Fruit fly (Drosophila melanogaster): Measurements from ENCODE around the gene dnt.

dnt gene

DNA sequence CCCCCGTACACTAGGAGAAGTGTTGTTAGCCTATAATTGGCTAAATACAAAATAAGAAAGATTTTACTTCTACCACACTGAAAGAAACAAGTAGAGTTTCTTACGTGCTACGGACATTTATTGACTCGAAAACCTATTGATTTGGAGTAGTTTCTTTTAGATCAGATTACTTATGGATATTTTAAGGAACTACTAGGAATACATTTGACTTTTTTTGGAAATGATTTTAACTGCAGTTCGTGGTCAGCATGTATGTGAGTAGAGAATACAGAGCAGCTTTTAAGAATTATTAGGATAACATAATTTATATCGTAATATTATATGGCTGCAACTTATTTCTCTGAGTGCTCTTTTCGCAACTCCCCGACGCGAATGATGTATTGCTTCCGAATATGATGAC, 48.4 kb downstream of the dnt start (continued):
- peak; percentile 51 for TF ChIP-seq CG9139 (GFP tag; optimal IDR thresholded peaks at IDR 0.05)
- peak; percentile 79 for TF ChIP-seq Eip75B (GFP tag; optimal IDR thresholded peaks at IDR 0.05)
- peak; percentile 60 for TF ChIP-seq Met (GFP tag; optimal IDR thresholded peaks at IDR 0.05)
- peak; percentile 69 for TF ChIP-seq esn (GFP tag; optimal IDR thresholded peaks at IDR 0.05)
- TF ChIP-seq CG16779 (tag; optimal IDR thresholded peaks at IDR 0.05) = peak; percentile 45
- TF ChIP-seq dsx (GFP tag; optimal IDR thresholded peaks at IDR 0.05; ENCODE audit: poor library complexity, severe bottlenecking) = peak; percentile 69
- TF ChIP-seq Hr39 (GFP tag; optimal IDR thresholded peaks at IDR 0.05) = peak; percentile 66
- peak; percentile 62 for TF ChIP-seq CG6792 (GFP tag; optimal IDR thresholded peaks at IDR 0.05)
- peak; percentile 73 for TF ChIP-seq CG6808 (GFP tag; optimal IDR thresholded peaks at IDR 0.05)
- no peak for TF ChIP-seq fkh (GFP tag; optimal IDR thresholded peaks at IDR 0.05)
- peak; percentile 78 for TF ChIP-seq CG3032 (tag; optimal IDR thresholded peaks at IDR 0.05)
- no peak for TF ChIP-seq Eip93F (GFP tag; optimal IDR thresholded peaks at IDR 0.05)

DNA sequence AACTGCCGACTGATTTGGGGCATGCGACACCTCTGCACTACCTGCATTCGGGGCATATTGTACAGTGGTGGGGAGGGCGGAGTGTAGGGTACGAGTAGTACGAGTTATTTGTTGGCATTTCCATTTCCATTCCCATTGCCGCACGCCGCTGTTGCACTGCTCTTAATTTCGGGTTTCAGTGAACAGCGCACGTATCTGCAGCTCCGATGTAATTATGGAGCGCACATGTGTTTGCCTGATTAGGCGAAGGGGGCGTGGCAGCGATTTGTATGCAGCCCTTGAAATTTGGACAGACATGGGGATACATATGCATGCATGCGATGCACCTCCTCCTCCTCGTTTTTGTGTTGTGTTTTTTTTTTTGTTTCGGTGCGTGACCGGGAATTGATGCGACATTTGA, 49.6 kb downstream of the dnt start:
- TF ChIP-seq CG6808 (GFP tag; optimal IDR thresholded peaks at IDR 0.05) (no peak), CG8319 (GFP tag; optimal IDR thresholded peaks at IDR 0.05) (no peak), fd59A (GFP tag; optimal IDR thresholded peaks at IDR 0.05) (no peak), CG32006 (GFP tag; optimal IDR thresholded peaks at IDR 0.05) (no peak), Eip75B (GFP tag; optimal IDR thresholded peaks at IDR 0.05) (no peak), CG8632 (GFP tag; optimal IDR thresholded peaks at IDR 0.05) (no peak), CG16779 (tag; optimal IDR thresholded peaks at IDR 0.05) (no peak), CG6792 (GFP tag; optimal IDR thresholded peaks at IDR 0.05) (no peak), acj6 (GFP tag; optimal IDR thresholded peaks at IDR 0.05) (no peak), CG1621 (tag; optimal IDR thresholded peaks at IDR 0.05) (no peak), CG6163 (GFP tag; IDR thresholded peaks at IDR 0.05) (no peak), Sox14 (GFP tag; optimal IDR thresholded peaks at IDR 0.05) (no peak), achi (GFP tag; optimal IDR thresholded peaks at IDR 0.05) (no peak), esn (GFP tag; optimal IDR thresholded peaks at IDR 0.05) (no peak), cyc (GFP tag; optimal IDR thresholded peaks at IDR 0.05) (no peak), CG10631 (GFP tag; optimal IDR thresholded peaks at IDR 0.05) (no peak)

DNA sequence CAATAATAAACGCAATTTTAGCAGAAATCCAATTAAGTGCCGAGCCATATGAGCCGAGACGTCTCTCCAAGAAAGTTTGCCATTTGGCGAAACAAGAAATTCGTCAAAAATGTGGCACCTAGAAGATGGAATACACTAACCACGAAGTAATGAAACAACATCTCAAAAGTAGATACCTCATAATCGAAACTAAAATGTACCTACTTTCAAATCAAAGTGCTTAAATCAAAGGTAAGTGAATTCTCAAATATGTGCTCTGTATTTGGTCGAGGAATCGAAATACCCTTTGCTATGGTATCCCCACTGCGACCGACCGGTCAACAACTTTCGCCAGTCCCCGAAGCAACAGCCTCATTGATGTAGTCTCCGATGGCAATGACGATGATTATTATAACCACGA, 55.4 kb downstream of the dnt start:
- TF ChIP-seq fkh (GFP tag; optimal IDR thresholded peaks at IDR 0.05) = no peak
- peak; percentile 1 for TF ChIP-seq acj6 (GFP tag; optimal IDR thresholded peaks at IDR 0.05)
- TF ChIP-seq CG34406 (GFP tag; optimal IDR thresholded peaks at IDR 0.05) = no peak
- no peak for TF ChIP-seq Ets96B (tag; optimal IDR thresholded peaks at IDR 0.05)
- peak; percentile 89 for TF ChIP-seq CG8119 (GFP tag; IDR thresholded peaks at IDR 0.05)
- peak; percentile 92 for TF ChIP-seq Hr4 (GFP tag; optimal IDR thresholded peaks at IDR 0.05)
- TF ChIP-seq Hr38 (GFP tag; optimal IDR thresholded peaks at IDR 0.05) = no peak
- no peak for TF ChIP-seq ss (GFP tag; optimal IDR thresholded peaks at IDR 0.05)
- no peak for TF ChIP-seq CG10669 (GFP tag; optimal IDR thresholded peaks at IDR 0.05)
- TF ChIP-seq CG4318 (GFP tag; optimal IDR thresholded peaks at IDR 0.05) = peak; percentile 84
- no peak for TF ChIP-seq spab (GFP tag; optimal IDR thresholded peaks at IDR 0.05)
- no peak for TF ChIP-seq fd85E (GFP tag; optimal IDR thresholded peaks at IDR 0.05)
- no peak for TF ChIP-seq CG11902 (GFP tag; optimal IDR thresholded peaks at IDR 0.05)
- TF ChIP-seq CG8632 (GFP tag; optimal IDR thresholded peaks at IDR 0.05) = no peak
- no peak for TF ChIP-seq Sox14 (GFP tag; optimal IDR thresholded peaks at IDR 0.05)
- no peak for TF ChIP-seq fd59A (GFP tag; optimal IDR thresholded peaks at IDR 0.05)
- TF ChIP-seq CG8319 (GFP tag; optimal IDR thresholded peaks at IDR 0.05) = no peak
- TF ChIP-seq Eip75B (GFP tag; optimal IDR thresholded peaks at IDR 0.05) = no peak
- TF ChIP-seq OdsH (GFP tag; optimal IDR thresholded peaks at IDR 0.05) = peak; percentile 30
- no peak for TF ChIP-seq Sox102F (GFP tag; optimal IDR thresholded peaks at IDR 0.05)
- no peak for TF ChIP-seq Met (GFP tag; optimal IDR thresholded peaks at IDR 0.05)
- peak; percentile 94 for TF ChIP-seq CG32006 (GFP tag; optimal IDR thresholded peaks at IDR 0.05)
- no peak for TF ChIP-seq cyc (GFP tag; optimal IDR thresholded peaks at IDR 0.05)
- no peak for TF ChIP-seq CG6808 (GFP tag; optimal IDR thresholded peaks at IDR 0.05)
- TF ChIP-seq Gug (GFP tag; IDR thresholded peaks at IDR 0.05) = peak; percentile 56
- no peak for TF ChIP-seq CG31627 (GFP tag; optimal IDR thresholded peaks at IDR 0.05)
- TF ChIP-seq CG3032 (tag; optimal IDR thresholded peaks at IDR 0.05) = no peak
- no peak for TF ChIP-seq CG10631 (GFP tag; optimal IDR thresholded peaks at IDR 0.05)
- TF ChIP-seq net (GFP tag; optimal IDR thresholded peaks at IDR 0.05) = peak; percentile 27
- peak; percentile 70 for TF ChIP-seq Eip78C (GFP tag)
- no peak for TF ChIP-seq CG1621 (tag; optimal IDR thresholded peaks at IDR 0.05)
- TF ChIP-seq Blimp-1 (GFP tag; optimal IDR thresholded peaks at IDR 0.05) = no peak
- no peak for TF ChIP-seq CG16779 (tag; optimal IDR thresholded peaks at IDR 0.05)
- no peak for TF ChIP-seq Smox (GFP tag; optimal IDR thresholded peaks at IDR 0.05)
- TF ChIP-seq Ets21C (GFP tag; optimal IDR thresholded peaks at IDR 0.05) = no peak
- TF ChIP-seq dac (GFP tag; optimal IDR thresholded peaks at IDR 0.05) = peak; percentile 83
- TF ChIP-seq vri (GFP tag; optimal IDR thresholded peaks at IDR 0.05) = no peak
- TF ChIP-seq CG6792 (GFP tag; optimal IDR thresholded peaks at IDR 0.05) = no peak
- TF ChIP-seq Hr39 (GFP tag; optimal IDR thresholded peaks at IDR 0.05) = no peak
